Worm (Caenorhabditis elegans) whole organism, L4 larva: ENCODE data around the gene srw-20.

Experiments
- D1046.2 ChIP-seq: fragments of 200-800 bp; sonication (Bioruptor generic); IDR thresholded peaks from 2 replicates; pipeline ENCODE4 v1.3.6; 2022; ENCODE audit warnings: missing genetic modification characterization, missing compliant biosample characterization
- F10B5.3 ChIP-seq: sonication (generic microtip); optimal IDR thresholded peaks from 2 replicates; lab custom pipeline; 2016; ENCODE audit warnings: mild to moderate bottlenecking, missing genetic modification characterization, missing compliant biosample characterization
- F49E8.2 ChIP-seq: sonication (generic microtip); optimal IDR thresholded peaks from 2 replicates; lab custom pipeline; 2016; ENCODE audit warnings: missing compliant biosample characterization, mild to moderate bottlenecking, missing genetic modification characterization, borderline replicate concordance
- R02D3.7 ChIP-seq: fragments of 150-350 bp; sonication (generic microtip); optimal IDR thresholded peaks from 3 replicates; lab custom pipeline; 2014; ENCODE audit warnings: missing biosample characterization, missing genetic modification characterization
- T20F7.1 ChIP-seq: fragments of 200-800 bp; sonication (Bioruptor generic); optimal IDR thresholded peaks from 2 replicates; lab custom pipeline; 2018; ENCODE audit warnings: mild to moderate bottlenecking, missing genetic modification characterization, missing compliant biosample characterization
- T26A8.4 ChIP-seq: fragments of 200-800 bp; sonication (Bioruptor generic); IDR thresholded peaks from 2 replicates; pipeline ENCODE4 v1.3.6; 2022; ENCODE audit warnings: missing genetic modification characterization, missing compliant biosample characterization
- Y5F2A.4 ChIP-seq: fragments of 200-800 bp; sonication (Bioruptor generic); optimal IDR thresholded peaks from 2 replicates; lab custom pipeline; 2018; ENCODE audit warnings: mild to moderate bottlenecking, missing genetic modification characterization, missing compliant biosample characterization
- ZK337.2 ChIP-seq: fragments of 200-800 bp; sonication (Bioruptor generic); IDR thresholded peaks from 2 replicates; pipeline ENCODE4 v1.3.6; 2022; ENCODE audit warnings: missing genetic modification reagents, missing genetic modification characterization, missing compliant biosample characterization
- ZK546.5 ChIP-seq, 2 experiments: sonication (generic microtip); optimal IDR thresholded peaks; 2 replicates each; lab custom pipeline; 2017; ENCODE audit warnings: missing biosample characterization in 2 of 2, missing genetic modification characterization in 2 of 2
- ama-1 ChIP-seq: fragments of 150-350 bp; optimal IDR thresholded peaks from 2 replicates; lab custom pipeline; 2014; ENCODE audit warnings: inconsistent platforms, mixed read lengths
- ceh-28 ChIP-seq: fragments of 150-350 bp; optimal IDR thresholded peaks from 2 replicates; lab custom pipeline; 2014; ENCODE audit warnings: missing biosample characterization, missing genetic modification reagents, missing genetic modification characterization
- ceh-32 ChIP-seq: sonication (generic microtip); optimal IDR thresholded peaks from 2 replicates; lab custom pipeline; 2016; ENCODE audit warnings: mild to moderate bottlenecking, missing genetic modification characterization, missing compliant biosample characterization; ENCODE audit not compliant: poor library complexity
- ceh-82 ChIP-seq: sonication (generic microtip); optimal IDR thresholded peaks from 2 replicates; lab custom pipeline; 2017; ENCODE audit warnings: missing biosample characterization, missing genetic modification characterization
- ctbp-1 ChIP-seq: fragments of 200-800 bp; sonication (Bioruptor generic); IDR thresholded peaks from 2 replicates; pipeline ENCODE4 v1.3.6; 2022; ENCODE audit warnings: missing genetic modification reagents, missing genetic modification characterization, missing compliant biosample characterization
- daf-16 ChIP-seq, 3 experiments: sonication (generic microtip); optimal IDR thresholded peaks; 2 replicates each; lab custom pipeline; 2016 to 2017; ENCODE audit warnings: missing genetic modification characterization in 3 of 3, missing genetic modification reagents in 3 of 3, mild to moderate bottlenecking in 2 of 3, missing compliant biosample characterization in 2 of 3, missing biosample characterization in 1 of 3, moderate library complexity in 1 of 3
- daf-19 ChIP-seq: fragments of 200-800 bp; sonication (Bioruptor generic); conservative IDR thresholded peaks from 2 replicates; pipeline ENCODE4 v1.3.6; 2022; ENCODE audit warnings: missing genetic modification characterization, missing compliant biosample characterization
- daf-8 ChIP-seq: fragments of 200-800 bp; sonication (Bioruptor generic); IDR thresholded peaks from 2 replicates; pipeline ENCODE4 v1.3.6; 2022; ENCODE audit warnings: missing genetic modification characterization, missing compliant biosample characterization
- dmd-8 ChIP-seq: fragments of 200-800 bp; sonication (Bioruptor generic); IDR thresholded peaks from 2 replicates; pipeline ENCODE4 v1.3.6; 2022; ENCODE audit warnings: missing genetic modification characterization, missing compliant biosample characterization
- dpl-1 ChIP-seq: fragments of 150-350 bp; optimal IDR thresholded peaks from 2 replicates; lab custom pipeline; 2014; ENCODE audit warnings: missing biosample characterization, missing genetic modification reagents, missing genetic modification characterization
- egl-27 ChIP-seq: sonication (generic microtip); optimal IDR thresholded peaks from 3 replicates; lab custom pipeline; 2017; ENCODE audit warnings: missing biosample characterization, missing genetic modification reagents, missing genetic modification characterization
- egl-43 ChIP-seq: fragments of 200-800 bp; sonication (Bioruptor generic); IDR thresholded peaks from 2 replicates; pipeline ENCODE4 v1.3.6; 2022; ENCODE audit warnings: missing genetic modification reagents, missing genetic modification characterization, missing compliant biosample characterization
- fkh-10 ChIP-seq: fragments of 150-350 bp; optimal IDR thresholded peaks from 2 replicates; lab custom pipeline; 2014; ENCODE audit warnings: missing biosample characterization, missing genetic modification reagents, missing genetic modification characterization
- gei-8 ChIP-seq: fragments of 200-800 bp; sonication (Bioruptor generic); optimal IDR thresholded peaks from 2 replicates; lab custom pipeline; 2018; ENCODE audit warnings: mild to moderate bottlenecking, missing genetic modification characterization, missing compliant biosample characterization
- hif-1 ChIP-seq, 2 experiments: sonication (generic microtip); optimal IDR thresholded peaks; 2 replicates each; lab custom pipeline; 2016 to 2017; ENCODE audit warnings: missing compliant biosample characterization in 2 of 2, missing genetic modification characterization in 2 of 2, missing genetic modification reagents in 2 of 2, missing genotype in 2 of 2, mild to moderate bottlenecking in 1 of 2
- hlh-11 ChIP-seq: fragments of 200-800 bp; sonication (Bioruptor generic); optimal IDR thresholded peaks from 2 replicates; lab custom pipeline; 2018; ENCODE audit warnings: mild to moderate bottlenecking, missing genetic modification characterization, missing compliant biosample characterization
- jun-1 ChIP-seq: fragments of 150-350 bp; optimal IDR thresholded peaks from 2 replicates; lab custom pipeline; 2014; ENCODE audit warnings: missing biosample characterization, missing genetic modification reagents, missing genetic modification characterization
- lim-7 ChIP-seq: fragments of 200-800 bp; sonication (Bioruptor generic); IDR thresholded peaks from 2 replicates; pipeline ENCODE4 v1.3.6; 2022; ENCODE audit warnings: missing genetic modification characterization, missing compliant biosample characterization
- lin-1 ChIP-seq: fragments of 200-800 bp; sonication (Bioruptor generic); IDR thresholded peaks from 2 replicates; pipeline ENCODE4 v1.3.6; 2022; ENCODE audit warnings: missing genetic modification reagents, missing genetic modification characterization, missing compliant biosample characterization
- lin-15B ChIP-seq: fragments of 150-350 bp; sonication (generic microtip); optimal IDR thresholded peaks from 3 replicates; lab custom pipeline; 2014; ENCODE audit warnings: missing biosample characterization, missing genetic modification characterization
- lir-3 ChIP-seq: sonication (generic microtip); optimal IDR thresholded peaks from 2 replicates; lab custom pipeline; 2016; ENCODE audit warnings: mild to moderate bottlenecking, missing genetic modification characterization, missing compliant biosample characterization
- madf-5 ChIP-seq, 2 experiments: fragments of 200-800 bp; sonication (Bioruptor generic); IDR thresholded peaks; 2 replicates each; pipeline ENCODE4 v1.3.6; 2022; ENCODE audit warnings: missing compliant biosample characterization in 2 of 2, missing genetic modification characterization in 2 of 2
- mdt-29 ChIP-seq: fragments of 200-800 bp; sonication (Bioruptor generic); IDR thresholded peaks from 2 replicates; pipeline ENCODE4 v1.3.6; 2022; ENCODE audit warnings: missing genetic modification reagents, missing genetic modification characterization, missing compliant biosample characterization
- mep-1 ChIP-seq: fragments of 150-350 bp; sonication (generic microtip); optimal IDR thresholded peaks from 3 replicates; lab custom pipeline; 2014; ENCODE audit warnings: missing biosample characterization, missing genetic modification characterization
- mxl-2 ChIP-seq: fragments of 200-800 bp; sonication (Bioruptor generic); conservative IDR thresholded peaks from 2 replicates; pipeline ENCODE4 v1.3.6; 2022; ENCODE audit warnings: missing genetic modification reagents, missing genetic modification characterization, missing compliant biosample characterization
- nhr-102 ChIP-seq: sonication (generic microtip); optimal IDR thresholded peaks from 2 replicates; lab custom pipeline; 2016; ENCODE audit warnings: mild to moderate bottlenecking, missing genetic modification characterization, moderate library complexity, missing compliant biosample characterization
- nhr-237 ChIP-seq: sonication (generic microtip); optimal IDR thresholded peaks from 2 replicates; lab custom pipeline; 2017; ENCODE audit warnings: missing biosample characterization, missing genetic modification characterization
- nhr-48 ChIP-seq: sonication (generic microtip); optimal IDR thresholded peaks from 2 replicates; lab custom pipeline; 2016; ENCODE audit warnings: mild to moderate bottlenecking, missing genetic modification characterization, missing compliant biosample characterization
- nhr-6 ChIP-seq: fragments of 150-350 bp; optimal IDR thresholded peaks from 2 replicates; lab custom pipeline; 2014; ENCODE audit warnings: missing biosample characterization, missing genetic modification characterization
- nhr-77 ChIP-seq: fragments of 150-350 bp; optimal IDR thresholded peaks from 2 replicates; lab custom pipeline; 2014; ENCODE audit warnings: missing biosample characterization, missing genetic modification characterization
- php-3 ChIP-seq: fragments of 200-800 bp; sonication (Bioruptor generic); IDR thresholded peaks from 2 replicates; pipeline ENCODE4 v1.3.6; 2022; ENCODE audit warnings: missing genetic modification reagents, missing genetic modification characterization, missing compliant biosample characterization
- pqm-1 ChIP-seq: sonication (generic microtip); optimal IDR thresholded peaks from 2 replicates; lab custom pipeline; 2017; ENCODE audit warnings: missing biosample characterization, missing genetic modification characterization
- unc-39 ChIP-seq: sonication (generic microtip); optimal IDR thresholded peaks from 2 replicates; lab custom pipeline; 2017; ENCODE audit warnings: missing biosample characterization, missing genetic modification characterization
- zag-1 ChIP-seq: fragments of 150-350 bp; optimal IDR thresholded peaks from 2 replicates; lab custom pipeline; 2014; ENCODE audit warnings: missing biosample characterization, missing genetic modification characterization
- zip-11 ChIP-seq: fragments of 200-800 bp; sonication (Bioruptor generic); IDR thresholded peaks from 2 replicates; pipeline ENCODE4 v1.3.6; 2022; ENCODE audit warnings: missing genetic modification characterization, missing compliant biosample characterization
- ztf-11 ChIP-seq: fragments of 150-350 bp; optimal IDR thresholded peaks from 2 replicates; lab custom pipeline; 2014; ENCODE audit warnings: missing biosample characterization, missing genetic modification characterization

srw-20 gene

DNA sequence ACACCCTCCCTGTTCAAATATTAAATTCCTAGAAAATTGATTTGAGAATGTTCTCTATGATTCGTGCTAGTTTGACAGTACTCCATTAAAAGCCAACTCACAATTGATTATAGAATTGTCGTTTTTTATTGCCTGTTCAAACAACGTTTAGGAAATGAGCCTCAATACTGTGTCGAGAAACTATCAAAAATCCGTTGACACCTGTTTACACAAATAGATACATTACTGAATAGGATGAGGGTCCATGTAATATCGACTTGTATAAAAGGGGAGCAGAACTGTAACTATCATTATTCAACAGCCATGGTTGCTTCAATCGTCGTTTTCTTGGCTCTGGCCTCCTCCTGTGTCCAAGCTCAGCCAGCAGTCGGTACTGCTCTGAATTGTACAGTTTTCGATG, 21.1 kb upstream of the srw-20 start, which contains the start of gene ZK218.5:
TSS of gene ZK218.5 (plus strand) at position 301 of the 400 bp plus-strand sequence.
- TF ChIP-seq D1046.2 (GFP tag; lab: Robert Waterston, UW) (no peak), zip-11 (GFP tag; lab: Robert Waterston, UW) (no peak), R02D3.7 (tag; lab: Kevin White, UChicago) (no peak), zag-1 (no peak), egl-43 (GFP tag; lab: Robert Waterston, UW) (no peak), jun-1 (tag; lab: Kevin White, UChicago) (no peak), T26A8.4 (GFP tag; lab: Robert Waterston, UW) (no peak), T20F7.1 (GFP tag; lab: Kevin White, UChicago) (no peak), pqm-1 (tag; lab: Kevin White, UChicago) (no peak)

- TF ChIP-seq mxl-2 = no peak
- no peak for TF ChIP-seq nhr-102
- TF ChIP-seq ZK546.5 (tag; optimal IDR thresholded peaks at IDR 0.05; lab: Kevin White, UChicago) = no peak
- no peak for TF ChIP-seq ztf-11 (tag; lab: Kevin White, UChicago)
- no peak for TF ChIP-seq T20F7.1 (GFP tag; lab: Kevin White, UChicago)
- no peak for TF ChIP-seq mep-1
- TF ChIP-seq hlh-11 (tag; lab: Kevin White, UChicago) = no peak
- TF ChIP-seq, all 104 proteins: peak for 0
Measured at ce11 chrV:17098669-17099068, 19.0 kb upstream of the srw-20 start, which contains the start of the genes ZK218.3 and ZK218.4. Gene ZK218.3, minus strand, starts transcription at chrV:17098769. Gene ZK218.4, plus strand, starts transcription at chrV:17098854.

DNA sequence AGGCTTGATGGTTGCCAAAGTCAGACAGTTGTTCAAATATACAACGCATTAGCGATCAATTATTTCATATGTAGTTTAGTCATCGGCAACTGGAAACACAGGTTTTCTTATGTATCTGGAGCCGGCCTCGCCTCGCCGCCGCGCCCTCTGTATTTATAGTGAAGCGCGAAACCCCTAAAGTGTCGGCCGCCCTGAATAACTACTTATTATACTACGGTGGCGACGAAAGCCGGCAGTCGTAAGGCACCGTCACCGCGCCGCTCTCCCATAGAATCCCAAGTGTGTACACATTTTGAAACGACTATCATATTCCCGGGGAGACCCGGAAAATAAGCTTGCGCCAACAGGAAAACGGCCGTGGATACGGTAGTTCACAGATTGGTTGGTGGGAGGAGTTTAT, 14.9 kb upstream of the srw-20 start:
- TF ChIP-seq lin-1 (GFP tag; lab: Robert Waterston, UW) = no peak
- TF ChIP-seq mep-1 = no peak
- TF ChIP-seq mdt-29 (GFP tag; lab: Robert Waterston, UW) = no peak
- no peak for TF ChIP-seq dmd-8
- TF ChIP-seq daf-16 (GFP tag; optimal IDR thresholded peaks at IDR 0.05; lab: Kevin White, UChicago) = no peak
- no peak for TF ChIP-seq daf-16 (tag; optimal IDR thresholded peaks at IDR 0.05; lab: Kevin White, UChicago)
- no peak for TF ChIP-seq Y5F2A.4 (GFP tag; lab: Kevin White, UChicago)
- no peak for TF ChIP-seq ceh-32 (tag; lab: Kevin White, UChicago)
- no peak for TF ChIP-seq ceh-82 (tag; lab: Kevin White, UChicago)
- TF ChIP-seq daf-19 (GFP tag; lab: Robert Waterston, UW) = no peak
- no peak for TF ChIP-seq madf-5 (GFP tag; IDR thresholded peaks at IDR 0.05; lab: Robert Waterston, UW)
- TF ChIP-seq F49E8.2 (tag; lab: Kevin White, UChicago) = no peak
- TF ChIP-seq, all 104 proteins: peak for 0

ce11 chrV:17092262-17092661, 12.6 kb upstream of the srw-20 start, which contains the start of gene ZK218.1:
Gene ZK218.1, plus strand, starts transcription at chrV:17092562.
- no peak for TF ChIP-seq ctbp-1 (GFP tag; lab: Robert Waterston, UW)
- no peak for TF ChIP-seq dpl-1 (GFP tag; lab: Kevin White, UChicago)
- no peak for TF ChIP-seq nhr-237
- no peak for TF ChIP-seq nhr-48 (tag; lab: Kevin White, UChicago)
- no peak for TF ChIP-seq ama-1 (lab: Kevin White, UChicago)
- no peak for TF ChIP-seq mdt-29 (GFP tag; lab: Robert Waterston, UW)
- no peak for TF ChIP-seq F10B5.3

DNA sequence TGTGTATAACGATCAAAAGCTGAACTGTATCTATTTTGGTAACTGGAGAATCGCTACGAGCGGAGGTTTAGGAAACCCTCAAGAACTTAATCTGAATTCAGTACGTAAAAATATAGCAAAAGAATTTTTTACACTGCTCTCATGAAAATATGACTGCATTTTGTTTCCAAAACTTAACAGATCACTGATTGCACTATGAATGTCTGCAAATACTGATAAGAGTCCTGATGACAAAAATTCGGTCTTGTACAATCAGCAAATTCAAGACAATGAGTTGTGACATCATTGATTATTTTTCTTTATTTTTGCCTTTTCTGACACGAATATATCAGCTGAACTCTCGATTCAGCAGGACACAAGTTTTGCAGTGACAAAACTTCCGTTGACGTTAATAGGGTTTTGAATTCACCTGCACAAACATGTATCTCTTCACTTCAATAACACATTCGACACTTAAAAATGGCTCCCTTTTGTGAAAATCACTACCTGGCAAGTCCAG, 10.3 kb upstream of the srw-20 start, which contains the start of gene srh-237:
TSS of gene srh-237 (plus strand) at position 449 of the 499 bp plus-strand sequence.
- TF ChIP-seq lir-3 (tag; lab: Kevin White, UChicago) (no peak), ceh-28 (tag; lab: Kevin White, UChicago) (no peak), nhr-77 (tag; lab: Kevin White, UChicago) (peak; percentile 3), hif-1 (tag; optimal IDR thresholded peaks at IDR 0.05; lab: Kevin White, UChicago) (no peak), ZK337.2 (GFP tag; lab: Robert Waterston, UW) (no peak), ama-1 (lab: Kevin White, UChicago) (no peak), nhr-102 (no peak), fkh-10 (no peak), egl-27 (tag; lab: Kevin White, UChicago) (no peak), gei-8 (GFP tag; lab: Kevin White, UChicago) (no peak), php-3 (GFP tag; lab: Robert Waterston, UW) (0 out of 2 replicates have a peak, but pooled peaks have one; percentile 20), nhr-6 (tag; lab: Kevin White, UChicago) (no peak), lim-7 (GFP tag; lab: Robert Waterston, UW) (no peak), lin-15B (no peak), unc-39 (tag; lab: Kevin White, UChicago) (no peak), ceh-32 (tag; lab: Kevin White, UChicago) (no peak), daf-8 (no peak)
